Worm (Caenorhabditis elegans) whole organism, L3 larva: Measurements from ENCODE around the gene ndx-6.

Source experiments
- ZK546.5 ChIP-seq: sonication (generic microtip); optimal IDR thresholded peaks from 2 replicates; lab custom pipeline; 2017; ENCODE audit warnings: missing biosample characterization, missing genetic modification characterization
- aly-2 ChIP-seq: fragments of 150-350 bp; optimal IDR thresholded peaks from 2 replicates; lab custom pipeline; 2014; ENCODE audit warnings: missing biosample characterization, missing genetic modification characterization
- ama-1 ChIP-seq: fragments of 150-350 bp; optimal IDR thresholded peaks from 2 replicates; lab custom pipeline; 2018
- ceh-16 ChIP-seq: sonication (generic microtip); optimal IDR thresholded peaks from 2 replicates; lab custom pipeline; 2017; ENCODE audit warnings: missing biosample characterization, missing genetic modification characterization
- ceh-28 ChIP-seq: fragments of 150-350 bp; optimal IDR thresholded peaks from 2 replicates; lab custom pipeline; 2014; ENCODE audit warnings: missing biosample characterization, missing genetic modification reagents, missing genetic modification characterization
- ceh-9 ChIP-seq: sonication (generic microtip); optimal IDR thresholded peaks from 2 replicates; lab custom pipeline; 2018; ENCODE audit warnings: missing biosample characterization, missing genetic modification characterization
- daf-12 ChIP-seq: fragments of 150-350 bp; optimal IDR thresholded peaks from 2 replicates; lab custom pipeline; 2014; ENCODE audit warnings: missing biosample characterization, missing genetic modification reagents, missing genetic modification characterization
- elt-1 ChIP-seq: fragments of 150-350 bp; optimal IDR thresholded peaks from 2 replicates; lab custom pipeline; 2014; ENCODE audit warnings: missing biosample characterization, missing genetic modification characterization
- elt-2 ChIP-seq: sonication (generic microtip); optimal IDR thresholded peaks from 2 replicates; lab custom pipeline; 2016; ENCODE audit warnings: missing genetic modification reagents, mild to moderate bottlenecking, missing genetic modification characterization, missing compliant biosample characterization
- elt-3 ChIP-seq, 3 experiments: fragments of 150-350 bp in 1 of 3; sonication (generic microtip) in 2 of 3; optimal IDR thresholded peaks; 2 replicates in 2 of 3; 4 replicates in 1 of 3; lab custom pipeline; 2014 to 2017; ENCODE audit warnings: missing biosample characterization in 3 of 3, missing genetic modification characterization in 3 of 3
- eor-1 ChIP-seq, 2 experiments: fragments of 150-350 bp; optimal IDR thresholded peaks; 2 replicates each; lab custom pipeline; 2014 to 2018; ENCODE audit warnings: missing biosample characterization in 2 of 2, missing genetic modification characterization in 2 of 2
- fkh-10 ChIP-seq: sonication (generic microtip); optimal IDR thresholded peaks from 2 replicates; lab custom pipeline; 2017; ENCODE audit warnings: missing biosample characterization, missing genetic modification reagents, missing genetic modification characterization
- fkh-2 ChIP-seq: fragments of 150-350 bp; optimal IDR thresholded peaks from 2 replicates; lab custom pipeline; 2014; ENCODE audit warnings: missing biosample characterization, missing genetic modification reagents, missing genetic modification characterization
- hmg-11 ChIP-seq: sonication (generic microtip); optimal IDR thresholded peaks from 2 replicates; lab custom pipeline; 2016; ENCODE audit warnings: missing genetic modification characterization, missing compliant biosample characterization
- jun-1 ChIP-seq: fragments of 150-350 bp; optimal IDR thresholded peaks from 2 replicates; lab custom pipeline; 2014; ENCODE audit warnings: missing biosample characterization, missing genetic modification reagents, missing genetic modification characterization
- lin-15B ChIP-seq: fragments of 150-350 bp; optimal IDR thresholded peaks from 2 replicates; lab custom pipeline; 2014; ENCODE audit warnings: missing biosample characterization, missing genetic modification characterization
- lin-39 ChIP-seq: fragments of 150-350 bp; optimal IDR thresholded peaks from 2 replicates; lab custom pipeline; 2018; ENCODE audit warnings: missing biosample characterization, missing genetic modification reagents, missing genetic modification characterization
- lsy-12 ChIP-seq: sonication (generic microtip); optimal IDR thresholded peaks from 2 replicates; lab custom pipeline; 2016; ENCODE audit warnings: mild to moderate bottlenecking, missing genetic modification characterization, missing compliant biosample characterization
- mdl-1 ChIP-seq: fragments of 150-350 bp; optimal IDR thresholded peaks from 2 replicates; lab custom pipeline; 2014; ENCODE audit warnings: missing biosample characterization, missing genetic modification characterization
- nfya-1 ChIP-seq: sonication (generic microtip); optimal IDR thresholded peaks from 2 replicates; lab custom pipeline; 2017; ENCODE audit warnings: missing genetic modification characterization, mild to moderate bottlenecking, missing compliant biosample characterization, antibody characterized with exemption, moderate library complexity; ENCODE audit not compliant: insufficient read depth
- nhr-11 ChIP-seq: fragments of 150-350 bp; optimal IDR thresholded peaks from 2 replicates; lab custom pipeline; 2014; ENCODE audit warnings: missing biosample characterization, missing genetic modification characterization
- nhr-12 ChIP-seq: fragments of 150-350 bp; optimal IDR thresholded peaks from 2 replicates; lab custom pipeline; 2014; ENCODE audit warnings: missing biosample characterization, missing genetic modification characterization
- nhr-23 ChIP-seq: fragments of 150-350 bp; optimal IDR thresholded peaks from 2 replicates; lab custom pipeline; 2014; ENCODE audit warnings: missing biosample characterization, missing genetic modification reagents, missing genetic modification characterization
- nhr-237 ChIP-seq: fragments of 150-350 bp; optimal IDR thresholded peaks from 2 replicates; lab custom pipeline; 2014; ENCODE audit warnings: missing biosample characterization, missing genetic modification characterization
- nhr-25 ChIP-seq: sonication (generic microtip); optimal IDR thresholded peaks from 2 replicates; lab custom pipeline; 2017; ENCODE audit warnings: missing biosample characterization, missing genetic modification characterization
- nhr-28 ChIP-seq: fragments of 150-350 bp; optimal IDR thresholded peaks from 2 replicates; lab custom pipeline; 2014; ENCODE audit warnings: missing biosample characterization, missing genetic modification characterization
- nhr-43 ChIP-seq: sonication (generic microtip); optimal IDR thresholded peaks from 2 replicates; lab custom pipeline; 2016; ENCODE audit warnings: mild to moderate bottlenecking, missing genetic modification characterization, missing compliant biosample characterization; ENCODE audit not compliant: poor library complexity, severe bottlenecking
- nhr-77 ChIP-seq: fragments of 150-350 bp; optimal IDR thresholded peaks from 2 replicates; lab custom pipeline; 2014; ENCODE audit warnings: missing biosample characterization, missing genetic modification characterization
- pha-4 ChIP-seq: fragments of 150-350 bp; optimal IDR thresholded peaks from 2 replicates; lab custom pipeline; 2014; ENCODE audit warnings: missing biosample characterization, missing genetic modification reagents, missing genetic modification characterization
- sea-2 ChIP-seq: fragments of 150-350 bp; sonication (generic microtip); optimal IDR thresholded peaks from 4 replicates; lab custom pipeline; 2014; ENCODE audit warnings: missing biosample characterization, missing genetic modification reagents, missing genetic modification characterization
- skn-1 ChIP-seq: fragments of 150-350 bp; optimal IDR thresholded peaks from 2 replicates; lab custom pipeline; 2014; ENCODE audit warnings: missing biosample characterization, missing genetic modification characterization
- snpc-4 ChIP-seq: fragments of 150-350 bp; optimal IDR thresholded peaks from 2 replicates; lab custom pipeline; 2014; ENCODE audit warnings: missing biosample characterization, missing genetic modification characterization
- tbx-2 ChIP-seq: sonication (generic microtip); optimal IDR thresholded peaks from 2 replicates; lab custom pipeline; 2016; ENCODE audit warnings: mild to moderate bottlenecking, missing genetic modification characterization, missing compliant biosample characterization
- unc-39 ChIP-seq: sonication (generic microtip); optimal IDR thresholded peaks from 4 replicates; lab custom pipeline; 2017; ENCODE audit warnings: missing biosample characterization, missing genetic modification characterization
- unc-62 ChIP-seq: fragments of 150-350 bp; sonication (generic microtip); optimal IDR thresholded peaks from 4 replicates; lab custom pipeline; 2014; ENCODE audit warnings: missing biosample characterization, missing genetic modification reagents, missing genetic modification characterization
- ztf-4 ChIP-seq: fragments of 150-350 bp; optimal IDR thresholded peaks from 2 replicates; lab custom pipeline; 2014; ENCODE audit warnings: missing biosample characterization, missing genetic modification characterization

Gene ndx-6

ce11 chrII:5437586-5437985 lies 47.9 kb upstream of the ndx-6 start, which contains the start of gene F07F6.1:
Gene F07F6.1 (plus strand): TSS chrII:5437886.
- TF ChIP-seq unc-62 (GFP tag; lab: Kevin White, UChicago): no peak
- no peak for TF ChIP-seq nhr-23 (tag; lab: Kevin White, UChicago)
- no peak for TF ChIP-seq skn-1 (tag; lab: Kevin White, UChicago)
- TF ChIP-seq elt-2 (tag; lab: Kevin White, UChicago): no peak
- TF ChIP-seq fkh-2 (tag; lab: Kevin White, UChicago): no peak
- TF ChIP-seq nfya-1 (tag; lab: Kevin White, UChicago): no peak
- TF ChIP-seq fkh-10 (GFP tag; lab: Kevin White, UChicago): no peak
- TF ChIP-seq ceh-9 (tag; lab: Kevin White, UChicago): no peak
- no peak for TF ChIP-seq ZK546.5
- TF ChIP-seq nhr-25: no peak
- TF ChIP-seq sea-2 (GFP tag; lab: Kevin White, UChicago): no peak
- TF ChIP-seq hmg-11 (tag; lab: Kevin White, UChicago): no peak
- TF ChIP-seq jun-1: no peak
- TF ChIP-seq ceh-16 (tag; lab: Kevin White, UChicago): no peak
- no peak for TF ChIP-seq unc-39 (tag; lab: Kevin White, UChicago)
- TF ChIP-seq, all 47 proteins: peak for 0

DNA sequence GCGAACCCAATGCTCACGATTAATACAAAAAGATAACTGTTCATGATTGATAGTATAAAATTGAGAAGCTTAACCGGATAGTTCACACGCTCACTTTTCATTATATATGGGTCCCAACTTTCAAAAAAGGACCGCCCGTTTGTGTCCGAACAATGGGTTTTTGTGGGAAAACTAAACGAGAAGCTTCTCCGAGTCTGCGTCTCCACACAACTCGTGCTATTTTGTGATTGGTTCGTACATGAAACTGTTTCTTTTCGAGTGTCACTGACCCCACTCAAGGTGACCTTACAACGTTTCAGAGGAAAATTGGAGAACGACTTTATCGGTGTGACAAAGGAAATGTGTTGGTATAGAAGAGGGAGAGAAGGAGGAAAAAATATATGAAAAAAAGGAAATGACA lies 47.2 kb upstream of the ndx-6 start, which contains the start of gene dct-5:
dct-5 (minus strand) TSS at position 101 of the 400 bp plus-strand sequence.
- no peak for TF ChIP-seq nhr-28 (tag; lab: Kevin White, UChicago)
- TF ChIP-seq nhr-25: peak; percentile 29
- TF ChIP-seq mdl-1: no peak
- TF ChIP-seq fkh-2 (tag; lab: Kevin White, UChicago): no peak

DNA sequence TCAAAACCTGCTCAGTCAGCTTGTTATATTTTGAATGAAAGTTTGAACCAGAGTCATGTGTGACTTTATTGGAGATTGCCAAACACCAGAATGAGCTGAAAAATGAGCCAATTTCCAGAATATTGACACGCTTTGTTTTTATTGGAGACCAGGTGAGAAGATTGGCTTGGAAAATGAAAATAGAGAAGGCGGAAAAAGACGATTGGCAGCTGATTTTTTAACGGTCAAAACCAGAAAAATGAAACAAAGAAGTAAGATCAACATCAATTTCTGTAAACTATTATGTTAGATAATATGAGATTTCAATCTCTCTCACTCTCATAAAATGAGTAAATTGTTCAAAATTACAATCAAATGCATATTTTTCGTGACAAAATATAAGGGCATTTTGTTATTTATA lies 43.4 kb upstream of the ndx-6 start, which contains the start of gene srx-114:
srx-114 (minus strand) TSS at position 101 of the 400 bp plus-strand sequence.
- TF ChIP-seq lsy-12 (tag; lab: Kevin White, UChicago) (no peak), aly-2 (no peak), ZK546.5 (no peak), pha-4 (tag; lab: Kevin White, UChicago) (no peak), daf-12 (tag; lab: Kevin White, UChicago) (no peak), nfya-1 (tag; lab: Kevin White, UChicago) (no peak)

DNA sequence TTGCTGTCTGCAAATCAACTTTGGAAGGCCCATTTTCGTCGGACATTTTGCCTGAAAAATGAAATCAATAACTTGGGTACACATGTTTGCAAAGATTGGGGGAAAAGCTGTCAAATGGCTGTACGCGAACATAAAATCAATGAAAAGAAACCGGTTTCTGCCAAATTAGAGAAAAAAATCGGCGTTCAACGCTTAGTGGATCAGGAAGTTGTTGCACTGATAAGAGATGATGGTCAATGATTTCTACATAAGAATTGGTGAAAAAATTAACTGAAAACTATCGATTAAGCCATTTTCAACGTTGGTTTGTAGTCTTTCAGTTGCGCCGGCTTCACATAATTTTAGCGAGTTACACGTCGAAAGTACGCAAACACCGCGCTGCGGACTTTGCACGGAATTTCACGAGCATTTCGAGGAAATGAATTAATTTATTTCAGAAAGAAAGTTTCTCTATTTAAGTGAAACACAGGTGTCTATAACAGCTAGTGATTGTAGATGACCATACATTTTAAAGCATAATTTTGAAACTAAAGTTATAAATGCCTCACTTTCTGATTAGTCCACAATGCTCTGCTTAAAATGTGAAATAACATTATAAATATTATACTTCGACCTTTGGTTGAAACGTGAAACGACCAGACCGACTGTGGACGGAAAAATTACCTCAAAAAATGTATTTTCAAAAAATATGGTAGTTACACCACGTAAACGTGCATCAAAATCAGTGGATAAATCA lies 40.0 kb upstream of the ndx-6 start, which contains the start of the genes F07F6.4 and F07F6.2:
F07F6.4 (minus strand) TSS at position 51 of the 736 bp plus-strand sequence.
F07F6.2 (plus strand) TSS at position 686 of the 736 bp plus-strand sequence.
- TF ChIP-seq nhr-11 (tag; lab: Kevin White, UChicago) (no peak), eor-1 (tag; optimal IDR thresholded peaks at IDR 0.05; lab: Kevin White, UChicago) (no peak), ceh-9 (tag; lab: Kevin White, UChicago) (no peak), mdl-1 (no peak), unc-62 (GFP tag; lab: Kevin White, UChicago) (no peak), nhr-25 (peak; percentile 7), elt-2 (tag; lab: Kevin White, UChicago) (peak; percentile 49), elt-1 (no peak), nfya-1 (tag; lab: Kevin White, UChicago) (peak; percentile 31), nhr-12 (tag; lab: Kevin White, UChicago) (no peak), nhr-77 (tag; lab: Kevin White, UChicago) (no peak), ztf-4 (no peak), hmg-11 (tag; lab: Kevin White, UChicago) (peak; percentile 22), tbx-2 (tag; lab: Kevin White, UChicago) (no peak), lsy-12 (tag; lab: Kevin White, UChicago) (no peak), snpc-4 (peak; percentile 41), lin-39 (tag; lab: Kevin White, UChicago) (no peak), ceh-28 (tag; lab: Kevin White, UChicago) (no peak), sea-2 (GFP tag; lab: Kevin White, UChicago) (no peak), ama-1 (no peak), nhr-237 (tag; lab: Kevin White, UChicago) (no peak), nhr-43 (tag; lab: Kevin White, UChicago) (no peak), elt-3 (tag; optimal IDR thresholded peaks at IDR 0.05; lab: Kevin White, UChicago) (no peak), lin-15B (peak; percentile 28), fkh-10 (GFP tag; lab: Kevin White, UChicago) (no peak)
